Fruit fly (Drosophila melanogaster) whole organism: ENCODE data around the gene CG12231.

ENCODE experiments used
- CG8478 ChIP-seq: fragments of >200 bp; optimal IDR thresholded peaks from 2 replicates; lab custom pipeline; 2018; ENCODE audit warnings: inconsistent platforms
- psq ChIP-seq: fragments of >200 bp; optimal IDR thresholded peaks from 2 replicates; lab custom pipeline; 2017
- usp ChIP-seq: fragments of >200 bp; optimal IDR thresholded peaks from 2 replicates; lab custom pipeline; 2017; ENCODE audit warnings: missing biosample characterization, missing genetic modification characterization, mixed read lengths

dm6 chrX:19522597-19522996, 8.9 kb downstream of the CG12231 start:
- TF ChIP-seq usp (GFP tag; lab: Kevin White, UChicago) (no peak), CG8478 (peak; percentile 60), psq (lab: Kevin White, UChicago) (no peak)
